Fruit fly (Drosophila melanogaster) S2 (cell line): ENCODE measurements around the gene CheA87a.

Experiments used
- CG8478 ChIP-seq: fragments of >200 bp; optimal IDR thresholded peaks from 2 replicates; lab custom pipeline; 2018
- CTCF ChIP-seq, 2 experiments: fragments of >200 bp; optimal IDR thresholded peaks; 2 replicates each; lab custom pipeline; 2018

DNA sequence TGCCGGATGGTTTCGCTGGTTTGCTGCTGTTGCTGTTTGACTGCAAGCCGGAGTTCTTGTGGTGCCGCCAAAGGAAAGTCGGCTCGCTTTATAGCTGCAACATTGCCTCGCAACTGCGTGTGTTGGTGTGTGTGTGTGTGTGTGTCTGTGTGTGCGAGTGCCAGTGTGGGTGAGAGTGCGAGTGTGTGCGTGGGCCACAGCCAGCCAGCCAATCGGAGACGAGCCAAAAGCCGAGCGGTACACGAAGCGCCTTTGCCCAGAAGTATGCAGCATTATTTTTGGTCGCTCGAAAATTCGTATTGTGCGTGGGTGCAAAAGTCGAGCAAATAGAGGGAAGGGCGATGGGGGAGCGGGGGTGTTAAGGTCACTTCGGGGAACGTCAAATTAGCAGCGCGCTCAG is 25.7 kb downstream of the CheA87a start, which contains the start of gene CCHa2:
- no peak for TF ChIP-seq CTCF (optimal IDR thresholded peaks at IDR 0.05; lab: Kevin White, UChicago)
- TF ChIP-seq CG8478 (lab: Kevin White, UChicago), result no peak
